Fruit fly (Drosophila melanogaster) Kc167 (cell line): ENCODE measurements around the gene Cpr100A.

Experiments
- Myc ChIP-seq: fragments of >200 bp; optimal IDR thresholded peaks from 2 replicates; lab custom pipeline; 2017; ENCODE audit warnings: missing external identifiers
- h ChIP-seq: fragments of >200 bp; optimal IDR thresholded peaks from 3 replicates; lab custom pipeline; 2018; ENCODE audit warnings: missing external identifiers
- psq ChIP-seq: fragments of >200 bp; optimal IDR thresholded peaks from 2 replicates; lab custom pipeline; 2017; ENCODE audit warnings: missing external identifiers

- TF ChIP-seq psq (lab: Kevin White, UChicago) = no peak
- TF ChIP-seq Myc (lab: Kevin White, UChicago) = no peak
- TF ChIP-seq h (lab: Kevin White, UChicago) = no peak
Measured at dm6 chr3R:30862471-30862870, 4.8 kb upstream of the Cpr100A start.
